Worm (Caenorhabditis elegans): ENCODE measurements around the gene unc-86.
A peak's percentile ranks its signal among the peaks of the same experiment; 100 is the strongest.

The unc-86 gene

ce11 chrIII:8250007-8250683, 34.0 kb upstream of the unc-86 start, which contains the start of gene knl-1 (continued):
- TF ChIP-seq tbp1 (GFP tag; optimal IDR thresholded peaks at IDR 0.05), result peak; percentile 25
- TF ChIP-seq ztf-18 (tag; optimal IDR thresholded peaks at IDR 0.05), result peak; percentile 42
- no peak for TF ChIP-seq snpc-4 (GFP tag; optimal IDR thresholded peaks at IDR 0.05)
- peak in 1 of 4 experiments; percentile 59 for TF ChIP-seq snpc-4 (tag; optimal IDR thresholded peaks at IDR 0.05)
- no peak for TF ChIP-seq mes-4 (tag; optimal IDR thresholded peaks at IDR 0.05)
- 0 out of 2 replicates have a peak, but pooled peaks have one; percentile 51 for TF ChIP-seq aptf-2 (GFP tag; conservative IDR thresholded peaks at IDR 0.05)
- TF ChIP-seq F23B12.7 (tag; optimal IDR thresholded peaks at IDR 0.05; ENCODE audit: insufficient read depth), result peak; percentile 80
- TF ChIP-seq F33H1.4 (GFP tag; IDR thresholded peaks at IDR 0.05), result peak; percentile 44
- no peak for TF ChIP-seq repo-1 (tag; optimal IDR thresholded peaks at IDR 0.05)
- TF ChIP-seq sdz-38 (tag; optimal IDR thresholded peaks at IDR 0.05), result no peak
- TF ChIP-seq rcor-1 (GFP tag; IDR thresholded peaks at IDR 0.05), result peak; percentile 45; the same call in 1 of the 2 replicates
- TF ChIP-seq lin-54 (GFP tag; optimal IDR thresholded peaks at IDR 0.05), result peak; percentile 68
- peak; percentile 51; the same call in 1 of the 2 replicates for TF ChIP-seq madf-8 (GFP tag; conservative IDR thresholded peaks at IDR 0.05)

- TF ChIP-seq attf-5 (GFP tag; optimal IDR thresholded peaks at IDR 0.05), result no peak
- TF ChIP-seq rcor-1 (GFP tag; IDR thresholded peaks at IDR 0.05), result no peak
- no peak for TF ChIP-seq unc-62 (GFP tag; optimal IDR thresholded peaks at IDR 0.05)
- no peak for TF ChIP-seq atf-7 (tag; optimal IDR thresholded peaks at IDR 0.05)
- no peak for TF ChIP-seq K12H6.12 (tag; optimal IDR thresholded peaks at IDR 0.05)
- TF ChIP-seq lin-54 (GFP tag; optimal IDR thresholded peaks at IDR 0.05), result no peak
- no peak for TF ChIP-seq snpc-3.4 (tag; optimal IDR thresholded peaks at IDR 0.05)
- TF ChIP-seq lag-1 (GFP tag; IDR thresholded peaks at IDR 0.05), result no peak
- TF ChIP-seq ztf-28 (GFP tag; IDR thresholded peaks at IDR 0.05), result no peak
- TF ChIP-seq Y95B8A.8 (GFP tag; IDR thresholded peaks at IDR 0.05), result no peak
- no peak for TF ChIP-seq lir-1 (GFP tag; conservative IDR thresholded peaks at IDR 0.05)
- no peak for TF ChIP-seq athp-1 (tag; optimal IDR thresholded peaks at IDR 0.05)
- no peak for TF ChIP-seq ztf-6 (GFP tag; IDR thresholded peaks at IDR 0.05)
- no peak for TF ChIP-seq cebp-1 (GFP tag; IDR thresholded peaks at IDR 0.05)
- no peak for TF ChIP-seq cebp-1 (tag; optimal IDR thresholded peaks at IDR 0.05)
- no peak for TF ChIP-seq chd-7 (tag; optimal IDR thresholded peaks at IDR 0.05)
- TF ChIP-seq egl-44 (GFP tag; IDR thresholded peaks at IDR 0.05), result no peak
- TF ChIP-seq lsy-27 (tag; optimal IDR thresholded peaks at IDR 0.05; ENCODE audit: borderline replicate concordance, insufficient read depth), result no peak
- no peak for TF ChIP-seq ccch-3 (GFP tag; optimal IDR thresholded peaks at IDR 0.05)
- no peak for TF ChIP-seq ekl-4 (GFP tag; IDR thresholded peaks at IDR 0.05)
Observed at ce11 chrIII:8249381-8249780, 33.2 kb upstream of the unc-86 start, which contains the start of the genes C02F5.10 and C02F5.2. Gene C02F5.10, minus strand, starts transcription at chrIII:8249481. Gene C02F5.2, plus strand, starts transcription at chrIII:8249619.

ce11 chrIII:8247051-8247450, 30.9 kb upstream of the unc-86 start, which contains the start of gene C02F5.13:
Gene C02F5.13, plus strand, starts transcription at chrIII:8247351.
- TF ChIP-seq snpc-1.3 (tag; optimal IDR thresholded peaks at IDR 0.05; ENCODE audit: insufficient read depth) (no peak), sea-2 (GFP tag; IDR thresholded peaks at IDR 0.05) (no peak), ekl-4 (GFP tag; IDR thresholded peaks at IDR 0.05) (no peak), ets-4 (GFP tag; optimal IDR thresholded peaks at IDR 0.05) (no peak), C17E4.6 (GFP tag; IDR thresholded peaks at IDR 0.05) (no peak), him-1 (tag; optimal IDR thresholded peaks at IDR 0.05) (no peak)

All from whole organism, young adult.